Worm (Caenorhabditis elegans): Measurements from ENCODE around the gene srab-4.

- no peak for TF ChIP-seq ceh-14 (tag; optimal IDR thresholded peaks at IDR 0.05)
- TF ChIP-seq ceh-34 (tag; optimal IDR thresholded peaks at IDR 0.05): no peak
- no peak for TF ChIP-seq elt-2 (tag; optimal IDR thresholded peaks at IDR 0.05)
- TF ChIP-seq eyg-1 (tag; optimal IDR thresholded peaks at IDR 0.05): no peak
- no peak for TF ChIP-seq hlh-13 (GFP tag; optimal IDR thresholded peaks at IDR 0.05)
- no peak for TF ChIP-seq ama-1 (optimal IDR thresholded peaks at IDR 0.05)
These were observed 13.1 kb downstream of the srab-4 start, which contains the start of gene srsx-32 for ce11 chrV:7017059-7017458.
